Worm (Caenorhabditis elegans) whole organism, L2 larva: ENCODE measurements around the gene dot-1.2.

Experiments used
- ZK546.5 ChIP-seq: sonication (generic microtip); optimal IDR thresholded peaks from 2 replicates; lab custom pipeline; 2017; ENCODE audit warnings: missing biosample characterization, missing genetic modification characterization
- ama-1 ChIP-seq: fragments of 150-350 bp; optimal IDR thresholded peaks from 2 replicates; lab custom pipeline; 2018; ENCODE audit warnings: inconsistent platforms
- blmp-1 ChIP-seq: sonication (generic microtip); optimal IDR thresholded peaks from 2 replicates; lab custom pipeline; 2017; ENCODE audit warnings: missing genetic modification characterization, mild to moderate bottlenecking, missing compliant biosample characterization, antibody characterized with exemption, moderate library complexity; ENCODE audit not compliant: insufficient read depth
- ceh-16 ChIP-seq: fragments of 150-350 bp; optimal IDR thresholded peaks from 2 replicates; lab custom pipeline; 2014; ENCODE audit warnings: missing biosample characterization, missing genetic modification characterization
- ceh-82 ChIP-seq: fragments of 150-350 bp; optimal IDR thresholded peaks from 2 replicates; lab custom pipeline; 2014; ENCODE audit warnings: missing biosample characterization, missing genetic modification characterization
- crh-2 ChIP-seq: sonication (generic microtip); optimal IDR thresholded peaks from 2 replicates; lab custom pipeline; 2017; ENCODE audit warnings: missing biosample characterization, missing genetic modification characterization
- dmd-4 ChIP-seq: sonication (generic microtip); optimal IDR thresholded peaks from 2 replicates; lab custom pipeline; 2017; ENCODE audit warnings: missing biosample characterization, missing genetic modification characterization
- egl-27 ChIP-seq: sonication (generic microtip); optimal IDR thresholded peaks from 3 replicates; lab custom pipeline; 2017; ENCODE audit warnings: missing biosample characterization, missing genetic modification reagents, missing genetic modification characterization
- elt-1 ChIP-seq: fragments of 150-350 bp; optimal IDR thresholded peaks from 2 replicates; lab custom pipeline; 2014; ENCODE audit warnings: missing biosample characterization, missing genetic modification characterization
- elt-3 ChIP-seq: sonication (generic microtip); optimal IDR thresholded peaks from 2 replicates; lab custom pipeline; 2017; ENCODE audit warnings: missing biosample characterization, missing genetic modification characterization
- fos-1 ChIP-seq: fragments of 150-350 bp; optimal IDR thresholded peaks from 2 replicates; lab custom pipeline; 2014; ENCODE audit warnings: missing biosample characterization, missing genetic modification characterization
- gmeb-1 ChIP-seq: fragments of 150-350 bp; optimal IDR thresholded peaks from 2 replicates; lab custom pipeline; 2014; ENCODE audit warnings: missing biosample characterization, missing genetic modification characterization
- lin-11 ChIP-seq: fragments of 150-350 bp; sonication (generic microtip); optimal IDR thresholded peaks from 2 replicates; lab custom pipeline; 2014; ENCODE audit warnings: missing biosample characterization, missing genetic modification characterization, inconsistent platforms, mixed read lengths
- lin-13 ChIP-seq: fragments of 150-350 bp; optimal IDR thresholded peaks from 2 replicates; lab custom pipeline; 2014; ENCODE audit warnings: missing biosample characterization, missing genetic modification reagents, missing genetic modification characterization
- lin-39 ChIP-seq: fragments of 150-350 bp; optimal IDR thresholded peaks from 2 replicates; lab custom pipeline; 2014; ENCODE audit warnings: missing biosample characterization, missing genetic modification reagents, missing genetic modification characterization
- lsy-2 ChIP-seq, 2 experiments: fragments of 150-350 bp in 1 of 2; sonication (generic microtip) in 1 of 2; optimal IDR thresholded peaks; 2 replicates each; lab custom pipeline; 2014 to 2017; ENCODE audit warnings: missing biosample characterization in 2 of 2, missing genetic modification characterization in 2 of 2
- mab-5 ChIP-seq: fragments of 150-350 bp; optimal IDR thresholded peaks from 2 replicates; lab custom pipeline; 2014; ENCODE audit warnings: missing biosample characterization, missing genetic modification characterization
- mbf-1 ChIP-seq: sonication (generic microtip); optimal IDR thresholded peaks from 2 replicates; lab custom pipeline; 2017; ENCODE audit warnings: missing biosample characterization, missing genetic modification characterization
- mdl-1 ChIP-seq, 2 experiments: fragments of 150-350 bp in 1 of 2; sonication (generic microtip) in 1 of 2; optimal IDR thresholded peaks; 2 replicates each; lab custom pipeline; 2017; ENCODE audit warnings: missing biosample characterization in 2 of 2, missing genetic modification characterization in 2 of 2
- nhr-10 ChIP-seq: sonication (generic microtip); optimal IDR thresholded peaks from 2 replicates; lab custom pipeline; 2017; ENCODE audit warnings: missing biosample characterization, missing genetic modification characterization
- nhr-12 ChIP-seq: fragments of 150-350 bp; optimal IDR thresholded peaks from 2 replicates; lab custom pipeline; 2014; ENCODE audit warnings: missing biosample characterization, missing genetic modification characterization
- nhr-129 ChIP-seq: fragments of 150-350 bp; optimal IDR thresholded peaks from 2 replicates; lab custom pipeline; 2014; ENCODE audit warnings: missing biosample characterization, missing genetic modification characterization
- nhr-23 ChIP-seq: fragments of 150-350 bp; optimal IDR thresholded peaks from 2 replicates; lab custom pipeline; 2014; ENCODE audit warnings: missing biosample characterization, missing genetic modification reagents, missing genetic modification characterization
- nhr-237 ChIP-seq: fragments of 150-350 bp; optimal IDR thresholded peaks from 2 replicates; lab custom pipeline; 2014; ENCODE audit warnings: missing biosample characterization, missing genetic modification characterization
- nhr-25 ChIP-seq: fragments of 150-350 bp; sonication (generic microtip); optimal IDR thresholded peaks from 3 replicates; lab custom pipeline; 2014; ENCODE audit warnings: missing biosample characterization, missing genetic modification characterization
- nhr-6 ChIP-seq: fragments of 150-350 bp; optimal IDR thresholded peaks from 2 replicates; lab custom pipeline; 2014; ENCODE audit warnings: missing biosample characterization, missing genetic modification characterization
- nhr-77 ChIP-seq: fragments of 150-350 bp; optimal IDR thresholded peaks from 2 replicates; lab custom pipeline; 2014; ENCODE audit warnings: missing biosample characterization, missing genetic modification characterization
- peb-1 ChIP-seq: fragments of 150-350 bp; optimal IDR thresholded peaks from 2 replicates; lab custom pipeline; 2014; ENCODE audit warnings: missing biosample characterization, missing genetic modification characterization
- sem-4 ChIP-seq: fragments of 150-350 bp; optimal IDR thresholded peaks from 2 replicates; lab custom pipeline; 2014; ENCODE audit warnings: missing biosample characterization, missing genetic modification reagents, missing genetic modification characterization
- skn-1 ChIP-seq: sonication (generic microtip); optimal IDR thresholded peaks from 2 replicates; lab custom pipeline; 2017; ENCODE audit warnings: missing biosample characterization, missing genetic modification characterization
- sma-3 ChIP-seq: sonication (generic microtip); optimal IDR thresholded peaks from 2 replicates; lab custom pipeline; 2016; ENCODE audit warnings: missing genetic modification reagents, missing genetic modification characterization, missing compliant biosample characterization
- sma-9 ChIP-seq, 2 experiments: fragments of 150-350 bp in 1 of 2; sonication (generic microtip) in 1 of 2; optimal IDR thresholded peaks; 2 replicates each; lab custom pipeline; 2014 to 2016; ENCODE audit warnings: missing genetic modification characterization in 2 of 2, mild to moderate bottlenecking in 1 of 2, missing biosample characterization in 1 of 2, missing compliant biosample characterization in 1 of 2, missing genetic modification reagents in 1 of 2, moderate library complexity in 1 of 2
- snpc-4 ChIP-seq: fragments of 150-350 bp; optimal IDR thresholded peaks from 2 replicates; lab custom pipeline; 2014; ENCODE audit warnings: missing biosample characterization, missing genetic modification characterization
- unc-55 ChIP-seq: fragments of 150-350 bp; sonication (generic microtip); optimal IDR thresholded peaks from 3 replicates; lab custom pipeline; 2014; ENCODE audit warnings: missing biosample characterization, missing genetic modification reagents, missing genetic modification characterization
- unc-62 ChIP-seq: fragments of 150-350 bp; optimal IDR thresholded peaks from 2 replicates; lab custom pipeline; 2014; ENCODE audit warnings: missing biosample characterization, missing genetic modification reagents, missing genetic modification characterization
- zag-1 ChIP-seq: fragments of 150-350 bp; optimal IDR thresholded peaks from 2 replicates; lab custom pipeline; 2014; ENCODE audit warnings: missing biosample characterization, missing genetic modification characterization
- ztf-4 ChIP-seq: fragments of 150-350 bp; optimal IDR thresholded peaks from 2 replicates; lab custom pipeline; 2014; ENCODE audit warnings: missing biosample characterization, missing genetic modification characterization

dot-1.2 gene

DNA sequence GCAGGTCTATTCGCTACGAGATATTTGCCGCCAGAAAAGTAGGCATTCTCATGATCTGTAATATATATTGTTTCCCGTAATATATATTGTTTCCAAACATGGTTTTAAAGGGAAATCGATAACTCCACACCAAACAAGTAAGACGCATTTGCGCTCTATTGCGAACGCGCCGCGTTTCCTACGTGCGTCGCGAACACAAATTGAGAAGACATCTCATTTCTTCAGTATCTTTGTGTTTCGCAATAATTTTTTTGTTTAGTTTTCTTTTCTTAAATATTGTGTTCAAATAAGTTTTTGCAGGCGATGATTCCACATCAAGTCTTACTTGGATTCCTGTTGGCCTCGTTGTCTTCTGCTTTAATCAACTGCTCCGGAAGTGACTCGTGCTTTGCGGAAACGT, 4.1 kb downstream of the dot-1.2 start, which contains the start of gene F54F7.6:
Gene F54F7.6, plus strand, starts transcription at position 301 of the 400 bp plus-strand sequence.
- no peak for TF ChIP-seq ceh-16 (tag; lab: Kevin White, UChicago)
- no peak for TF ChIP-seq elt-3 (tag; lab: Kevin White, UChicago)
- TF ChIP-seq nhr-23 (tag; lab: Kevin White, UChicago) = no peak
- no peak for TF ChIP-seq egl-27 (tag; lab: Kevin White, UChicago)
- TF ChIP-seq mbf-1 = no peak
- no peak for TF ChIP-seq peb-1 (tag; lab: Kevin White, UChicago)
- TF ChIP-seq lin-11 (tag; lab: Kevin White, UChicago) = no peak
- no peak for TF ChIP-seq fos-1 (tag; lab: Kevin White, UChicago)
- no peak for TF ChIP-seq lin-39 (tag; lab: Kevin White, UChicago)
- no peak for TF ChIP-seq nhr-25
- no peak for TF ChIP-seq nhr-12 (tag; lab: Kevin White, UChicago)
- no peak for TF ChIP-seq nhr-10
- TF ChIP-seq sma-3 (GFP tag; lab: Kevin White, UChicago) = no peak
- TF ChIP-seq skn-1 (tag; lab: Kevin White, UChicago) = no peak
- TF ChIP-seq sma-9 (GFP tag; optimal IDR thresholded peaks at IDR 0.05; lab: Kevin White, UChicago) = no peak
- TF ChIP-seq sma-9 (tag; optimal IDR thresholded peaks at IDR 0.05; lab: Kevin White, UChicago) = no peak
- TF ChIP-seq nhr-237 (tag; lab: Kevin White, UChicago) = no peak
- no peak for TF ChIP-seq mab-5 (tag; lab: Kevin White, UChicago)
- no peak for TF ChIP-seq lin-13 (GFP tag; lab: Kevin White, UChicago)

DNA sequence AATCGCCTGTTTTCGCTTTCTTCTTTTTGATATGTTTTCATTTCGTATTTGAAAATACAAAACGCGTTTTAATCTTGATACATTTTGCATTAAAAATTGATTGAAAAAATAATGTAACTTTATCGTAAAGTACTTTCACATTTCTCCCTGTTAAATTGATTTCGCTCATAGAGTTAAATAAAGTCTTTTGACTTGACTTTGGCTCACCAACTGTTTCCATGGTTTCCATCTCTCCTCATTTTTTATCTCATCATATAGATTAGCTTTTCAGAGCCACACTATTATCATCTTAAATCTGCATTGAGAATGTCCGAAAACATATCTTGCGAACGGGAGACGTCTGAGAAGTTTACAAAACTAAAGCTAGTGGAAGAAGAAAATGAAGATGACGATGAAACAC, 5.9 kb downstream of the dot-1.2 start, which contains the start of gene F54F7.10:
Gene F54F7.10, plus strand, starts transcription at position 301 of the 400 bp plus-strand sequence.
- TF ChIP-seq ZK546.5 (no peak), sem-4 (no peak), dmd-4 (tag; lab: Kevin White, UChicago) (no peak), sma-9 (GFP tag; optimal IDR thresholded peaks at IDR 0.05; lab: Kevin White, UChicago) (no peak), sma-9 (tag; optimal IDR thresholded peaks at IDR 0.05; lab: Kevin White, UChicago) (no peak), lsy-2 (tag; optimal IDR thresholded peaks at IDR 0.05; lab: Kevin White, UChicago) (no peak), crh-2 (tag; lab: Kevin White, UChicago) (no peak), ztf-4 (tag; lab: Kevin White, UChicago) (no peak), gmeb-1 (no peak), nhr-129 (tag; lab: Kevin White, UChicago) (no peak), peb-1 (tag; lab: Kevin White, UChicago) (no peak), fos-1 (tag; lab: Kevin White, UChicago) (no peak)

DNA sequence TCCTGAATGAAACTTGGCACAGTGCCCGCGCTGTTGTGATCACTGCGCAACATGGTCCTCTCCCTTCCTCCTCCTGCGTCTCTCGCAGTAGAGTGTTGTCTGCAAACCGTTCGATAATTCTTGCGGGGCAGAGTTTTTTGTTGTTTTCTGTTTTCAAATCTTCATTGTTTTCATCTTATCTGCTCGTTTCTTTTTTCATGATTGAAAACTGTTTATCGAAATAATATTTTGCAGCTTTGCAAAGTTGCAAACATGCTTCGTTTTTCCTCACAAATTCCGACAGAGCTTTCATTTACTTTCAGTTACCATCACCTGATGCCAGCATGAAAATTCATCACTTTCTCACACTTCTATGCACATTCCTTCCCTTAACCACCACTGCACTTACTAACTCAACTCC, 12.0 kb downstream of the dot-1.2 start, which contains the start of gene mes-1:
Gene mes-1, plus strand, starts transcription at position 301 of the 400 bp plus-strand sequence.
- no peak for TF ChIP-seq mab-5 (tag; lab: Kevin White, UChicago)
- TF ChIP-seq, all 48 proteins: peak for 0

DNA sequence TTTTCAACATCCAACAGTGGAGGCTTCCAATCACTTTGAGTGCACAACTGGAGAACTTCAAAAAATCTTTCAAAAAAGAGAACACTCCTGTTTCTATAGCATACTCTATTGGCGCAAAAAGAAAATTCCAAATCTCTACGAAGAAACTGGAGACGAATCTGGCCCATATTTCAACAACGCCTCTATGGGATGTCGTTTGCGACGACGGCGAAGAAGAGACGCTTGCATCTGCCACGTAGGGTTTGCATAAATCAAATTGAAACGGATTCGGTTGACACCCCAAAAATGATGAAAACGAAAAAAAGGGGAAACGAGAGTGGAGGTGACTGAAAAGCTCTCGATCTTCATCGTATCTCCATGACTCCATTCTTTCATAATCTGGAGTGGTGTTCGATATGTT, 12.9 kb downstream of the dot-1.2 start:
- TF ChIP-seq nhr-25 (no peak), mdl-1 (tag; optimal IDR thresholded peaks at IDR 0.05; lab: Kevin White, UChicago) (no peak), unc-62 (GFP tag; lab: Kevin White, UChicago) (no peak), ama-1 (lab: Kevin White, UChicago) (no peak), egl-27 (tag; lab: Kevin White, UChicago) (no peak), nhr-6 (tag; lab: Kevin White, UChicago) (no peak), crh-2 (tag; lab: Kevin White, UChicago) (no peak), lin-39 (tag; lab: Kevin White, UChicago) (no peak), snpc-4 (tag; lab: Kevin White, UChicago) (no peak), nhr-77 (no peak), lin-13 (GFP tag; lab: Kevin White, UChicago) (no peak), ceh-82 (tag; lab: Kevin White, UChicago) (no peak), elt-1 (tag; lab: Kevin White, UChicago) (no peak), ceh-16 (tag; lab: Kevin White, UChicago) (no peak), unc-55 (no peak), blmp-1 (no peak), zag-1 (tag; lab: Kevin White, UChicago) (no peak)
